Worm (Caenorhabditis elegans) whole organism, L1 larva: ENCODE results near the gene K10D2.5.

Experiments used
- C34B4.2 ChIP-seq: sonication (generic microtip); optimal IDR thresholded peaks from 2 replicates; lab custom pipeline; 2017; ENCODE audit warnings: mild to moderate bottlenecking, missing genetic modification characterization, missing compliant biosample characterization
- aly-2 ChIP-seq: fragments of 150-350 bp; optimal IDR thresholded peaks from 2 replicates; lab custom pipeline; 2014; ENCODE audit warnings: missing biosample characterization, missing genetic modification characterization
- blmp-1 ChIP-seq: fragments of 150-350 bp; optimal IDR thresholded peaks from 2 replicates; lab custom pipeline; 2014; ENCODE audit warnings: missing biosample characterization, missing genetic modification characterization
- ceh-63 ChIP-seq: fragments of 200-800 bp; sonication (Bioruptor generic); optimal IDR thresholded peaks from 2 replicates; lab custom pipeline; 2018; ENCODE audit warnings: mild to moderate bottlenecking, missing genetic modification characterization, missing compliant biosample characterization
- ceh-90 ChIP-seq: sonication (generic microtip); optimal IDR thresholded peaks from 2 replicates; lab custom pipeline; 2016; ENCODE audit warnings: missing genetic modification characterization, missing compliant biosample characterization
- dpl-1 ChIP-seq, 3 experiments: fragments of 150-350 bp in 2 of 3; sonication (generic microtip) in 1 of 3; optimal IDR thresholded peaks; 2 replicates each; lab custom pipeline; 2014 to 2017; ENCODE audit warnings: missing biosample characterization in 3 of 3, missing genetic modification characterization in 3 of 3, missing genetic modification reagents in 3 of 3
- efl-1 ChIP-seq, 4 experiments: fragments of 150-350 bp; optimal IDR thresholded peaks in 3 of 4; peaks in 1 of 4; 1 replicate in 1 of 4; 2 replicates in 3 of 4; lab custom pipeline; 2014; ENCODE audit warnings: missing biosample characterization in 2 of 4, missing genetic modification characterization in 2 of 4, missing genetic modification reagents in 2 of 4
- egl-13 ChIP-seq: sonication (generic microtip); optimal IDR thresholded peaks from 2 replicates; lab custom pipeline; 2016; ENCODE audit warnings: missing genotype, missing genetic modification reagents, missing genetic modification characterization, missing compliant biosample characterization
- egl-27 ChIP-seq, 2 experiments: fragments of 150-350 bp in 1 of 2; sonication (generic microtip); optimal IDR thresholded peaks; 3 replicates each; lab custom pipeline; 2017 to 2018; ENCODE audit warnings: missing biosample characterization in 2 of 2, missing genetic modification characterization in 2 of 2, missing genetic modification reagents in 2 of 2
- elt-2 ChIP-seq: sonication (generic microtip); optimal IDR thresholded peaks from 2 replicates; lab custom pipeline; 2016; ENCODE audit warnings: missing genetic modification characterization, mild to moderate bottlenecking, inconsistent platforms, missing compliant biosample characterization, missing genetic modification reagents
- fkh-8 ChIP-seq: sonication (generic microtip); optimal IDR thresholded peaks from 2 replicates; lab custom pipeline; 2016; ENCODE audit warnings: mild to moderate bottlenecking, missing genetic modification characterization, missing compliant biosample characterization
- fos-1 ChIP-seq: fragments of 150-350 bp; optimal IDR thresholded peaks from 2 replicates; lab custom pipeline; 2014; ENCODE audit warnings: missing biosample characterization, missing genetic modification characterization
- irx-1 ChIP-seq: sonication (generic microtip); optimal IDR thresholded peaks from 2 replicates; lab custom pipeline; 2016; ENCODE audit warnings: missing genetic modification characterization, missing compliant biosample characterization
- jun-1 ChIP-seq: fragments of 150-350 bp; optimal IDR thresholded peaks from 2 replicates; lab custom pipeline; 2014; ENCODE audit warnings: missing biosample characterization, missing genetic modification reagents, missing genetic modification characterization
- lin-14 ChIP-seq: fragments of 200-800 bp; sonication (Bioruptor generic); optimal IDR thresholded peaks from 2 replicates; lab custom pipeline; 2018; ENCODE audit warnings: mild to moderate bottlenecking, missing genetic modification characterization, moderate library complexity, missing compliant biosample characterization
- lin-35 ChIP-seq, 2 experiments: fragments of 150-350 bp; optimal IDR thresholded peaks; 2 replicates each; lab custom pipeline; 2014; ENCODE audit warnings: missing biosample characterization in 2 of 2, missing genetic modification characterization in 2 of 2, missing genetic modification reagents in 2 of 2
- lin-39 ChIP-seq: fragments of 150-350 bp; optimal IDR thresholded peaks from 2 replicates; lab custom pipeline; 2014; ENCODE audit warnings: missing biosample characterization, missing genetic modification reagents, missing genetic modification characterization
- lir-3 ChIP-seq: sonication (generic microtip); optimal IDR thresholded peaks from 2 replicates; lab custom pipeline; 2016; ENCODE audit warnings: mild to moderate bottlenecking, missing genetic modification characterization, moderate library complexity, missing compliant biosample characterization; ENCODE audit not compliant: poor library complexity
- lsy-2 ChIP-seq, 2 experiments: fragments of 150-350 bp; optimal IDR thresholded peaks; 2 replicates each; lab custom pipeline; 2014; ENCODE audit warnings: missing biosample characterization in 2 of 2, missing genetic modification characterization in 2 of 2
- mdl-1 ChIP-seq, 2 experiments: fragments of 150-350 bp; optimal IDR thresholded peaks; 2 replicates each; lab custom pipeline; 2014 to 2017; ENCODE audit warnings: missing biosample characterization in 2 of 2, missing genetic modification characterization in 2 of 2, inconsistent platforms in 1 of 2
- nhr-12 ChIP-seq: sonication (generic microtip); optimal IDR thresholded peaks from 2 replicates; lab custom pipeline; 2017; ENCODE audit warnings: missing biosample characterization, missing genetic modification characterization
- nhr-20 ChIP-seq: sonication (generic microtip); optimal IDR thresholded peaks from 2 replicates; lab custom pipeline; 2016; ENCODE audit warnings: mild to moderate bottlenecking, missing genetic modification characterization, missing compliant biosample characterization
- nhr-47 ChIP-seq: sonication (generic microtip); optimal IDR thresholded peaks from 2 replicates; lab custom pipeline; 2016; ENCODE audit warnings: mild to moderate bottlenecking, missing genetic modification characterization, moderate library complexity, missing compliant biosample characterization
- nhr-84 ChIP-seq: sonication (generic microtip); optimal IDR thresholded peaks from 2 replicates; lab custom pipeline; 2017; ENCODE audit warnings: missing biosample characterization, missing genetic modification characterization
- nhr-85 ChIP-seq: sonication (generic microtip); peaks from one replicate; lab custom pipeline; 2016; ENCODE audit warnings: missing genetic modification characterization, inconsistent platforms, missing compliant biosample characterization
- pqm-1 ChIP-seq: sonication (generic microtip); optimal IDR thresholded peaks from 3 replicates; lab custom pipeline; 2017; ENCODE audit warnings: missing biosample characterization, missing genetic modification characterization
- snu-23 ChIP-seq: sonication (generic microtip); optimal IDR thresholded peaks from 2 replicates; lab custom pipeline; 2016; ENCODE audit warnings: missing genetic modification characterization, missing compliant biosample characterization
- sptf-1 ChIP-seq: fragments of 150-350 bp; optimal IDR thresholded peaks from 2 replicates; lab custom pipeline; 2014; ENCODE audit warnings: missing biosample characterization, missing genetic modification characterization
- tbx-2 ChIP-seq: sonication (generic microtip); optimal IDR thresholded peaks from 2 replicates; lab custom pipeline; 2016; ENCODE audit warnings: missing genetic modification characterization, missing compliant biosample characterization
- tlp-1 ChIP-seq: fragments of 150-350 bp; optimal IDR thresholded peaks from 2 replicates; lab custom pipeline; 2014; ENCODE audit warnings: missing biosample characterization, missing genetic modification characterization
- unc-130 ChIP-seq: fragments of 150-350 bp; optimal IDR thresholded peaks from 2 replicates; lab custom pipeline; 2017; ENCODE audit warnings: missing biosample characterization, missing genetic modification characterization, inconsistent platforms
- unc-30 ChIP-seq: sonication (generic microtip); optimal IDR thresholded peaks from 2 replicates; lab custom pipeline; 2017; ENCODE audit warnings: missing biosample characterization, missing genetic modification characterization
- unc-86 ChIP-seq: sonication (generic microtip); optimal IDR thresholded peaks from 2 replicates; lab custom pipeline; 2016; ENCODE audit warnings: missing genetic modification characterization, missing compliant biosample characterization
- unc-98 ChIP-seq: fragments of 200-800 bp; sonication (Bioruptor generic); IDR thresholded peaks from 2 replicates; pipeline ENCODE4 v1.3.6; 2022; ENCODE audit warnings: missing genetic modification characterization, missing compliant biosample characterization
- vab-15 ChIP-seq: sonication (generic microtip); optimal IDR thresholded peaks from 2 replicates; lab custom pipeline; 2017; ENCODE audit warnings: missing genotype, mild to moderate bottlenecking, missing genetic modification characterization, missing compliant biosample characterization
- ztf-4 ChIP-seq: fragments of 150-350 bp; optimal IDR thresholded peaks from 2 replicates; lab custom pipeline; 2014; ENCODE audit warnings: missing biosample characterization, missing genetic modification characterization

Gene K10D2.5

DNA sequence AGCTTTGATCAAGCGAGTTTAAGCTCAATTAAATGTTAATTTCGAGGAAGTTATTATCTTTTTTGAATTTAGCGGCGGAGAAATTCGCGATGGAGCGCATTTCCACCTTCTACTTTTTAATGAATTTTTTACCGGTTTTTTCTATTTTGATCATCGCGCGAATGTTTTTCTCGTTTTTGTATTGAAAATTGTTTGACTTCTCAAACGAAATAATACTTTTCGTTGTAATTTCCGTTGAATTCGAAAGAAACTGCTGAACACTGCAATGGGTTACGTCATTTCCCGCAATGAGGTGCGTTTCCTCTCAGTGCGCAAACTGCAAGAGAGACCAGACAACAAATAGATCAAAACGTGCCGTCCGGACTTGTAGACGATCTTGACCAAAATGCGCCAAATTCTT lies 8.7 kb downstream of the K10D2.5 start:
- no peak for TF ChIP-seq tbx-2 (tag; lab: Kevin White, UChicago)
- TF ChIP-seq tlp-1 (tag; lab: Kevin White, UChicago) = no peak
- TF ChIP-seq fkh-8 = no peak
- no peak for TF ChIP-seq C34B4.2
- peak in 1 of 3 experiments; percentile 51 for TF ChIP-seq dpl-1 (GFP tag; optimal IDR thresholded peaks at IDR 0.05; lab: Kevin White, UChicago)
- no peak for TF ChIP-seq nhr-85 (tag; lab: Kevin White, UChicago)
- no peak for TF ChIP-seq vab-15 (tag; lab: Kevin White, UChicago)
- TF ChIP-seq jun-1 (tag; lab: Kevin White, UChicago) = no peak
- no peak for TF ChIP-seq lsy-2 (tag; optimal IDR thresholded peaks at IDR 0.05; lab: Kevin White, UChicago)
- peak in 1 of 2 experiments; percentile 34 for TF ChIP-seq lin-35 (GFP tag; optimal IDR thresholded peaks at IDR 0.05; lab: Kevin White, UChicago)
- TF ChIP-seq nhr-20 (tag; lab: Kevin White, UChicago) = no peak
- no peak for TF ChIP-seq unc-30 (tag; lab: Kevin White, UChicago)
- no peak for TF ChIP-seq unc-98 (GFP tag; lab: Robert Waterston, UW)
- TF ChIP-seq efl-1 (optimal IDR thresholded peaks at IDR 0.05; lab: Kevin White, UChicago) = no peak
- peak in 1 of 2 experiments; percentile 52 for TF ChIP-seq efl-1 (GFP tag; optimal IDR thresholded peaks at IDR 0.05 in 1 of 2; lab: Kevin White, UChicago)
- TF ChIP-seq, all 84 proteins: peak for 3

ce11 chrIII:5181641-5182040 lies 9.1 kb downstream of the K10D2.5 start:
- TF ChIP-seq lin-35 (GFP tag; optimal IDR thresholded peaks at IDR 0.05; lab: Kevin White, UChicago) = peak in 1 of 2 experiments; percentile 1
- peak; percentile 55 for TF ChIP-seq blmp-1
- peak; percentile 15 to 23 for TF ChIP-seq efl-1 (optimal IDR thresholded peaks at IDR 0.05; lab: Kevin White, UChicago)
- no peak for TF ChIP-seq efl-1 (GFP tag; optimal IDR thresholded peaks at IDR 0.05 in 1 of 2; lab: Kevin White, UChicago)
- TF ChIP-seq unc-30 (tag; lab: Kevin White, UChicago) = no peak
- TF ChIP-seq snu-23 = peak; percentile 16
- no peak for TF ChIP-seq nhr-12 (tag; lab: Kevin White, UChicago)
- no peak for TF ChIP-seq unc-86
- TF ChIP-seq lin-14 = peak; percentile 45

ce11 chrIII:5183372-5183771 lies 10.9 kb downstream of the K10D2.5 start:
- TF ChIP-seq dpl-1 (GFP tag; optimal IDR thresholded peaks at IDR 0.05; lab: Kevin White, UChicago) = peak in 1 of 3 experiments; percentile 14
- TF ChIP-seq lin-14 = peak; percentile 22
- no peak for TF ChIP-seq lir-3 (tag; lab: Kevin White, UChicago)
- TF ChIP-seq efl-1 (optimal IDR thresholded peaks at IDR 0.05; lab: Kevin White, UChicago) = no peak
- peak in 1 of 2 experiments; percentile 4 for TF ChIP-seq efl-1 (GFP tag; optimal IDR thresholded peaks at IDR 0.05 in 1 of 2; lab: Kevin White, UChicago)

- TF ChIP-seq egl-27 (tag; optimal IDR thresholded peaks at IDR 0.05; lab: Kevin White, UChicago) (no peak), fkh-8 (peak; percentile 10), sptf-1 (tag; lab: Kevin White, UChicago) (no peak), lin-39 (tag; lab: Kevin White, UChicago) (no peak), elt-2 (tag; lab: Kevin White, UChicago) (no peak)
- TF ChIP-seq, all 84 proteins: peak for 1
Observed at ce11 chrIII:5185620-5186019, 13.1 kb downstream of the K10D2.5 start, which contains the start of gene pup-2. Gene pup-2, plus strand, starts transcription at chrIII:5185920.

DNA sequence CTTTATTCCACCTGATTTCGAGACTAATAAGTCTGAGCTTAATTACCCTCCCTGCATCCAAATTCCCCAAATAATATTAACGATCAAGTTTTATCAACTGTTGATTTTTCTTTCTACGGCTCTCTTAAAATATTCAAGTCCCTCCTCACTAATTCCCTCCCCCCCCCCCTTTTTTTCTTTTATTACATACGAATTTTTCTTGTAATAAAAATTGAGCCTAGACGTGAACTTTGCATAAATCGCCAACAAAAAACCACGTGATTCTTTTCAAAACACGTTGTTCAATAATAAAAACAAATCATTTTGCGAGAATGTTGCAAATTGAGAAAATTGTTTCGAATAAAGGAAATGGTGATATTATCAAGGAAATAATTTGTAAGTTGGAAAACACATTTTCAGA lies 15.9 kb downstream of the K10D2.5 start, which contains the start of gene K10D2.8:
TSS of gene K10D2.8 (plus strand) at position 301 of the 400 bp plus-strand sequence.
- TF ChIP-seq ceh-90 (tag; lab: Kevin White, UChicago) (no peak), nhr-12 (tag; lab: Kevin White, UChicago) (no peak), tbx-2 (tag; lab: Kevin White, UChicago) (no peak), ztf-4 (tag; lab: Kevin White, UChicago) (no peak), nhr-47 (tag; lab: Kevin White, UChicago) (no peak), aly-2 (tag; lab: Kevin White, UChicago) (no peak), irx-1 (tag; lab: Kevin White, UChicago) (no peak), lin-14 (no peak), unc-130 (tag; lab: Kevin White, UChicago) (no peak), elt-2 (tag; lab: Kevin White, UChicago) (no peak), tlp-1 (tag; lab: Kevin White, UChicago) (no peak), mdl-1 (tag; optimal IDR thresholded peaks at IDR 0.05; lab: Kevin White, UChicago) (no peak), efl-1 (optimal IDR thresholded peaks at IDR 0.05; lab: Kevin White, UChicago) (no peak), efl-1 (GFP tag; optimal IDR thresholded peaks at IDR 0.05 in 1 of 2; lab: Kevin White, UChicago) (no peak), pqm-1 (no peak), fos-1 (tag; lab: Kevin White, UChicago) (no peak), unc-30 (tag; lab: Kevin White, UChicago) (no peak), egl-13 (no peak), ceh-63 (GFP tag; lab: Kevin White, UChicago) (no peak), nhr-84 (no peak)
